Worm (Caenorhabditis elegans) whole organism, young adult: ENCODE data around the gene C05D12.2.
A peak's percentile ranks its signal among the peaks of the same experiment; 100 is the strongest.

ENCODE experiments used
- B0261.1 ChIP-seq: sonication (generic microtip); optimal IDR thresholded peaks from 2 replicates; lab custom pipeline; 2016; ENCODE audit warnings: mild to moderate bottlenecking, missing genetic modification characterization, moderate library complexity, missing compliant biosample characterization
- B0336.3 ChIP-seq: fragments of 200-800 bp; sonication (Bioruptor generic); IDR thresholded peaks from 2 replicates; pipeline ENCODE4 v1.3.6; 2022; ENCODE audit warnings: missing genetic modification characterization, missing compliant biosample characterization
- D2030.7 ChIP-seq: fragments of 200-800 bp; sonication (Bioruptor generic); IDR thresholded peaks from 2 replicates; pipeline ENCODE4 v1.3.6; 2022; ENCODE audit warnings: missing genetic modification reagents, missing genetic modification characterization, missing compliant biosample characterization
- F10E7.11 ChIP-seq: sonication (generic microtip); optimal IDR thresholded peaks from 2 replicates; lab custom pipeline; 2017; ENCODE audit warnings: mild to moderate bottlenecking, missing genetic modification characterization, moderate library complexity, missing compliant biosample characterization
- F22D6.2 ChIP-seq: sonication (generic microtip); optimal IDR thresholded peaks from 2 replicates; lab custom pipeline; 2016; ENCODE audit warnings: mild to moderate bottlenecking, missing genetic modification characterization, missing compliant biosample characterization
- F37B4.10 ChIP-seq: fragments of 200-800 bp; sonication (Bioruptor generic); IDR thresholded peaks from 2 replicates; pipeline ENCODE4 v1.3.6; 2022; ENCODE audit warnings: missing genetic modification characterization, missing compliant biosample characterization
- F39B2.1 ChIP-seq: fragments of 200-800 bp; sonication (Bioruptor generic); IDR thresholded peaks from 2 replicates; pipeline ENCODE4 v1.3.6; 2022; ENCODE audit warnings: missing genetic modification reagents, missing genetic modification characterization, missing compliant biosample characterization
- F57A8.1 ChIP-seq: fragments of 200-800 bp; sonication (Bioruptor generic); optimal IDR thresholded peaks from 2 replicates; lab custom pipeline; 2018; ENCODE audit warnings: mild to moderate bottlenecking, missing genetic modification characterization, moderate library complexity, missing compliant biosample characterization
- F57C9.4 ChIP-seq: sonication (generic microtip); optimal IDR thresholded peaks from 2 replicates; lab custom pipeline; 2017; ENCODE audit warnings: mild to moderate bottlenecking, missing genetic modification characterization, missing compliant biosample characterization
- Y56A3A.18 ChIP-seq: fragments of 200-800 bp; sonication (Bioruptor generic); IDR thresholded peaks from 2 replicates; pipeline ENCODE4 v1.3.6; 2022; ENCODE audit warnings: missing genetic modification reagents, missing genetic modification characterization, missing compliant biosample characterization
- Y79H2A.3 ChIP-seq: fragments of 200-800 bp; sonication (Bioruptor generic); conservative IDR thresholded peaks from 2 replicates; pipeline ENCODE4 v1.3.6; 2022; ENCODE audit warnings: missing genetic modification reagents, missing genetic modification characterization, missing compliant biosample characterization
- Y95B8A.8 ChIP-seq: fragments of 200-800 bp; sonication (Bioruptor generic); IDR thresholded peaks from 2 replicates; pipeline ENCODE4 v1.3.6; 2022; ENCODE audit warnings: missing genetic modification reagents, missing genetic modification characterization, missing compliant biosample characterization
- ZK185.1 ChIP-seq: sonication (generic microtip); optimal IDR thresholded peaks from 2 replicates; lab custom pipeline; 2016; ENCODE audit warnings: mild to moderate bottlenecking, missing genetic modification characterization, missing compliant biosample characterization; ENCODE audit not compliant: poor library complexity, severe bottlenecking
- ama-1 ChIP-seq, 3 experiments: fragments of 150-350 bp in 1 of 3; sonication (generic microtip) in 2 of 3; optimal IDR thresholded peaks; 2 replicates each; lab custom pipeline; 2014 to 2018; ENCODE audit warnings: missing biosample characterization in 2 of 3, missing genetic modification characterization in 2 of 3, missing genetic modification reagents in 2 of 3
- aptf-3 ChIP-seq: fragments of 200-800 bp; sonication (Bioruptor generic); IDR thresholded peaks from 2 replicates; pipeline ENCODE4 v1.3.6; 2022; ENCODE audit warnings: missing genetic modification characterization, missing compliant biosample characterization
- athp-1 ChIP-seq: sonication (generic microtip); optimal IDR thresholded peaks from 2 replicates; lab custom pipeline; 2017; ENCODE audit warnings: mild to moderate bottlenecking, missing genetic modification characterization, missing compliant biosample characterization
- bed-2 ChIP-seq: fragments of 200-800 bp; sonication (Bioruptor generic); IDR thresholded peaks from 2 replicates; pipeline ENCODE4 v1.3.6; 2022; ENCODE audit warnings: missing genetic modification reagents, missing genetic modification characterization, missing compliant biosample characterization
- ccch-3 ChIP-seq: fragments of 200-800 bp; sonication (Bioruptor generic); optimal IDR thresholded peaks from 2 replicates; lab custom pipeline; 2018; ENCODE audit warnings: mild to moderate bottlenecking, missing genetic modification characterization, missing compliant biosample characterization
- cebp-2 ChIP-seq: fragments of 200-800 bp; sonication (Bioruptor generic); IDR thresholded peaks from 2 replicates; pipeline ENCODE4 v1.3.6; 2022; ENCODE audit warnings: missing genetic modification characterization, missing compliant biosample characterization
- ceh-100 ChIP-seq: fragments of 200-800 bp; sonication (Bioruptor generic); IDR thresholded peaks from 2 replicates; pipeline ENCODE4 v1.3.6; 2022; ENCODE audit warnings: missing genetic modification reagents, missing genetic modification characterization, missing compliant biosample characterization
- ceh-79 ChIP-seq: sonication (generic microtip); optimal IDR thresholded peaks from 2 replicates; lab custom pipeline; 2017; ENCODE audit warnings: mild to moderate bottlenecking, missing genetic modification characterization, missing compliant biosample characterization
- die-1 ChIP-seq: sonication (generic microtip); optimal IDR thresholded peaks from 2 replicates; lab custom pipeline; 2016; ENCODE audit warnings: missing genotype, mild to moderate bottlenecking, missing genetic modification characterization, missing compliant biosample characterization
- dpff-1 ChIP-seq: sonication (generic microtip); optimal IDR thresholded peaks from 2 replicates; lab custom pipeline; 2017; ENCODE audit warnings: mild to moderate bottlenecking, missing genetic modification characterization, missing compliant biosample characterization
- dpl-1 ChIP-seq: fragments of 150-350 bp; optimal IDR thresholded peaks from 2 replicates; lab custom pipeline; 2014; ENCODE audit warnings: missing biosample characterization, missing genetic modification reagents, missing genetic modification characterization
- egl-44 ChIP-seq: fragments of 200-800 bp; sonication (Bioruptor generic); IDR thresholded peaks from 2 replicates; pipeline ENCODE4 v1.3.6; 2022; ENCODE audit warnings: missing genetic modification reagents, missing genetic modification characterization, missing compliant biosample characterization
- ekl-4 ChIP-seq: fragments of 200-800 bp; sonication (Bioruptor generic); IDR thresholded peaks from 2 replicates; pipeline ENCODE4 v1.3.6; 2022; ENCODE audit warnings: missing genetic modification reagents, missing genetic modification characterization, missing compliant biosample characterization
- ets-4 ChIP-seq: fragments of 200-800 bp; sonication (Bioruptor generic); optimal IDR thresholded peaks from 2 replicates; lab custom pipeline; 2018; ENCODE audit warnings: mild to moderate bottlenecking, missing genetic modification characterization, missing compliant biosample characterization
- fkh-3 ChIP-seq: sonication (generic microtip); optimal IDR thresholded peaks from 2 replicates; lab custom pipeline; 2016; ENCODE audit warnings: mild to moderate bottlenecking, missing genetic modification characterization, missing compliant biosample characterization
- gei-17 ChIP-seq: fragments of 200-800 bp; sonication (Bioruptor generic); optimal IDR thresholded peaks from 2 replicates; lab custom pipeline; 2018; ENCODE audit warnings: mild to moderate bottlenecking, missing genetic modification characterization, missing compliant biosample characterization
- hlh-12 ChIP-seq: sonication (generic microtip); optimal IDR thresholded peaks from 2 replicates; lab custom pipeline; 2016; ENCODE audit warnings: missing genetic modification characterization, missing compliant biosample characterization
- hmg-1.2 ChIP-seq: fragments of 200-800 bp; sonication (Bioruptor generic); IDR thresholded peaks from 2 replicates; pipeline ENCODE4 v1.3.6; 2022; ENCODE audit warnings: missing genetic modification reagents, missing genetic modification characterization, missing compliant biosample characterization
- hmg-20 ChIP-seq: fragments of 200-800 bp; sonication (Bioruptor generic); IDR thresholded peaks from 2 replicates; pipeline ENCODE4 v1.3.6; 2022; ENCODE audit warnings: missing genetic modification reagents, missing genetic modification characterization, missing compliant biosample characterization
- hsf-1 ChIP-seq: fragments of 200-800 bp; sonication (Bioruptor generic); IDR thresholded peaks from 2 replicates; pipeline ENCODE4 v1.3.6; 2022; ENCODE audit warnings: missing genetic modification reagents, missing genetic modification characterization, missing compliant biosample characterization
- lin-26 ChIP-seq: fragments of 200-800 bp; sonication (Bioruptor generic); IDR thresholded peaks from 2 replicates; pipeline ENCODE4 v1.3.6; 2022; ENCODE audit warnings: missing genetic modification reagents, missing genetic modification characterization, missing compliant biosample characterization
- lin-54 ChIP-seq: fragments of 200-800 bp; sonication (Bioruptor generic); optimal IDR thresholded peaks from 2 replicates; lab custom pipeline; 2018; ENCODE audit warnings: mild to moderate bottlenecking, missing genetic modification characterization, missing compliant biosample characterization
- madf-3 ChIP-seq: fragments of 200-800 bp; sonication (Bioruptor generic); IDR thresholded peaks from 2 replicates; pipeline ENCODE4 v1.3.6; 2022; ENCODE audit warnings: missing genetic modification reagents, missing genetic modification characterization, missing compliant biosample characterization
- madf-6 ChIP-seq: fragments of 200-800 bp; sonication (Bioruptor generic); IDR thresholded peaks from 2 replicates; pipeline ENCODE4 v1.3.6; 2022; ENCODE audit warnings: missing genetic modification reagents, missing genetic modification characterization, missing compliant biosample characterization
- nfyb-1 ChIP-seq: fragments of 200-800 bp; sonication (Bioruptor generic); IDR thresholded peaks from 2 replicates; pipeline ENCODE4 v1.3.6; 2022; ENCODE audit warnings: missing genetic modification reagents, missing genetic modification characterization, missing compliant biosample characterization
- nhr-120 ChIP-seq: fragments of 200-800 bp; sonication (Bioruptor generic); IDR thresholded peaks from 2 replicates; pipeline ENCODE4 v1.3.6; 2022; ENCODE audit warnings: missing genetic modification characterization, missing compliant biosample characterization
- nhr-27 ChIP-seq: fragments of 200-800 bp; sonication (Bioruptor generic); optimal IDR thresholded peaks from 2 replicates; lab custom pipeline; 2018; ENCODE audit warnings: mild to moderate bottlenecking, missing genetic modification characterization, moderate library complexity, missing compliant biosample characterization
- nhr-90 ChIP-seq: sonication (generic microtip); optimal IDR thresholded peaks from 2 replicates; lab custom pipeline; 2016; ENCODE audit warnings: missing genotype, mild to moderate bottlenecking, missing genetic modification characterization, missing compliant biosample characterization
- pha-4 ChIP-seq: fragments of 150-350 bp; sonication (generic microtip); optimal IDR thresholded peaks from 2 replicates; lab custom pipeline; 2014; ENCODE audit warnings: missing biosample characterization, missing genetic modification reagents, missing genetic modification characterization
- repo-1 ChIP-seq: sonication (generic microtip); optimal IDR thresholded peaks from 2 replicates; lab custom pipeline; 2017; ENCODE audit warnings: mild to moderate bottlenecking, missing genetic modification characterization, missing compliant biosample characterization
- snpc-3.4 ChIP-seq: sonication (generic microtip); optimal IDR thresholded peaks from 2 replicates; lab custom pipeline; 2017; ENCODE audit warnings: missing genetic modification characterization, mild to moderate bottlenecking, missing compliant biosample characterization, antibody characterized with exemption, moderate library complexity, missing genotype, missing genetic modification reagents
- tbp1 ChIP-seq: fragments of 200-800 bp; sonication (Bioruptor generic); optimal IDR thresholded peaks from 2 replicates; lab custom pipeline; 2018; ENCODE audit warnings: mild to moderate bottlenecking, missing genetic modification characterization, missing compliant biosample characterization
- tbx-9 ChIP-seq: sonication (generic microtip); optimal IDR thresholded peaks from 2 replicates; lab custom pipeline; 2016; ENCODE audit warnings: borderline replicate concordance, missing genetic modification characterization, inconsistent platforms, missing compliant biosample characterization
- xnd-1 ChIP-seq: sonication (generic microtip); optimal IDR thresholded peaks from 2 replicates; lab custom pipeline; 2016; ENCODE audit warnings: missing genotype, missing genetic modification reagents, missing genetic modification characterization, missing compliant biosample characterization
- zfh-2 ChIP-seq: fragments of 200-800 bp; sonication (Bioruptor generic); conservative IDR thresholded peaks from 2 replicates; pipeline ENCODE4 v1.3.6; 2022; ENCODE audit warnings: missing genetic modification reagents, missing genetic modification characterization, missing compliant biosample characterization
- ztf-3 ChIP-seq: fragments of 200-800 bp; sonication (Bioruptor generic); optimal IDR thresholded peaks from 2 replicates; lab custom pipeline; 2018; ENCODE audit warnings: mild to moderate bottlenecking, missing genetic modification characterization, missing compliant biosample characterization
- ztf-6 ChIP-seq: fragments of 200-800 bp; sonication (Bioruptor generic); IDR thresholded peaks from 2 replicates; pipeline ENCODE4 v1.3.6; 2022; ENCODE audit warnings: missing genetic modification reagents, missing genetic modification characterization, missing compliant biosample characterization

The C05D12.2 gene

ce11 chrII:11453025-11453424 is 34.9 kb downstream of the C05D12.2 start, which contains the start of gene rsp-1 (continued):
- TF ChIP-seq repo-1 (peak; percentile 69), F22D6.2 (tag; lab: Kevin White, UChicago) (peak; percentile 27), lin-54 (GFP tag; lab: Kevin White, UChicago) (peak; percentile 93), ccch-3 (GFP tag; lab: Kevin White, UChicago) (no peak), aptf-3 (GFP tag; lab: Robert Waterston, UW) (no peak), D2030.7 (GFP tag; lab: Robert Waterston, UW) (peak; percentile 77), B0261.1 (tag; lab: Kevin White, UChicago) (peak; percentile 12), ama-1 (optimal IDR thresholded peaks at IDR 0.05; lab: Kevin White, UChicago) (no peak), ama-1 (GFP tag; optimal IDR thresholded peaks at IDR 0.05; lab: Kevin White, UChicago) (no peak), cebp-2 (GFP tag; lab: Robert Waterston, UW) (no peak), die-1 (tag; lab: Kevin White, UChicago) (peak; percentile 11), F57C9.4 (tag; lab: Kevin White, UChicago) (no peak), hlh-12 (tag; lab: Kevin White, UChicago) (no peak), B0336.3 (GFP tag; lab: Robert Waterston, UW) (peak; percentile 83), Y95B8A.8 (GFP tag; lab: Robert Waterston, UW) (peak; percentile 93), ceh-100 (peak; percentile 78), dpl-1 (peak; percentile 56), ekl-4 (GFP tag; lab: Robert Waterston, UW) (peak; percentile 94), ets-4 (GFP tag; lab: Kevin White, UChicago) (peak; percentile 40), snpc-3.4 (tag; lab: Kevin White, UChicago) (peak; percentile 81), madf-6 (GFP tag; lab: Robert Waterston, UW) (peak; percentile 84), nhr-27 (tag; lab: Kevin White, UChicago) (no peak), hsf-1 (GFP tag; lab: Robert Waterston, UW) (peak; percentile 12; the same call in 1 of the 2 replicates), bed-2 (GFP tag; lab: Robert Waterston, UW) (no peak), athp-1 (peak; percentile 82), nhr-90 (tag; lab: Kevin White, UChicago) (peak; percentile 23), F37B4.10 (no peak), F10E7.11 (tag; lab: Kevin White, UChicago) (no peak), fkh-3 (tag; lab: Kevin White, UChicago) (no peak), gei-17 (GFP tag; lab: Kevin White, UChicago) (peak; percentile 43), zfh-2 (GFP tag; lab: Robert Waterston, UW) (peak; percentile 74), xnd-1 (tag; lab: Kevin White, UChicago) (peak; percentile 46), F39B2.1 (GFP tag; lab: Robert Waterston, UW) (no peak), tbx-9 (tag; lab: Kevin White, UChicago) (no peak), ztf-6 (GFP tag; lab: Robert Waterston, UW) (0 out of 2 replicates have a peak, but pooled peaks have one; percentile 26), egl-44 (0 out of 2 replicates have a peak, but pooled peaks have one; percentile 29), ceh-79 (tag; lab: Kevin White, UChicago) (no peak), nfyb-1 (GFP tag; lab: Robert Waterston, UW) (peak; percentile 86), ztf-3 (GFP tag; lab: Kevin White, UChicago) (no peak), ZK185.1 (peak; percentile 80), pha-4 (no peak), madf-3 (GFP tag; lab: Robert Waterston, UW) (peak; percentile 100), hmg-1.2 (GFP tag; lab: Robert Waterston, UW) (peak; percentile 61), F57A8.1 (GFP tag; lab: Kevin White, UChicago) (no peak), dpff-1 (tag; lab: Kevin White, UChicago) (no peak), Y79H2A.3 (no peak), lin-26 (GFP tag; lab: Robert Waterston, UW) (no peak), Y56A3A.18 (GFP tag; lab: Robert Waterston, UW) (0 out of 2 replicates have a peak, but pooled peaks have one; percentile 49), hmg-20 (GFP tag; lab: Robert Waterston, UW) (no peak), tbp1 (GFP tag; lab: Kevin White, UChicago) (peak; percentile 72), nhr-120 (GFP tag; lab: Robert Waterston, UW) (no peak)
